Fruit fly (Drosophila melanogaster) whole organism, embryonic: ENCODE measurements around the gene CG32344.

Experiments
- Ada2b ChIP-seq: fragments of 200-800 bp; sonication (Bioruptor generic); IDR thresholded peaks from 2 replicates; pipeline ENCODE4 v1.3.6; 2022; ENCODE audit warnings: missing biosample characterization, missing genetic modification characterization
- Adf1 ChIP-seq: fragments of 200-800 bp; sonication (Bioruptor generic); IDR thresholded peaks from 2 replicates; pipeline ENCODE4 v1.3.6; 2022; ENCODE audit warnings: missing biosample characterization, missing genetic modification characterization
- BEAF-32 ChIP-seq: fragments of 200-800 bp; sonication (Bioruptor generic); optimal IDR thresholded peaks from 3 replicates; lab custom pipeline; 2017; ENCODE audit warnings: missing biosample characterization, missing genetic modification characterization, mild to moderate bottlenecking, moderate library complexity, missing genetic modification reagents
- BtbVII ChIP-seq: fragments of 200-800 bp; sonication (Bioruptor generic); optimal IDR thresholded peaks from 3 replicates; lab custom pipeline; 2017; ENCODE audit warnings: missing biosample characterization, mild to moderate bottlenecking, missing genetic modification characterization
- CG10209 ChIP-seq: fragments of 200-800 bp; sonication (Bioruptor generic); optimal IDR thresholded peaks from 3 replicates; lab custom pipeline; 2017; ENCODE audit warnings: missing biosample characterization, mild to moderate bottlenecking, missing genetic modification characterization, missing genetic modification reagents
- CG10654 ChIP-seq: fragments of 200-800 bp; sonication (Bioruptor generic); optimal IDR thresholded peaks from 2 replicates; lab custom pipeline; 2016; ENCODE audit warnings: missing biosample characterization, missing genetic modification characterization
- CG11695 ChIP-seq: fragments of 200-800 bp; sonication (Bioruptor generic); IDR thresholded peaks from 3 replicates; pipeline ENCODE4 v1.3.6; 2022; ENCODE audit warnings: missing biosample characterization, missing genetic modification characterization
- CG11696 ChIP-seq: fragments of 200-800 bp; sonication (Bioruptor generic); IDR thresholded peaks from 2 replicates; pipeline ENCODE4 v1.3.6; 2022; ENCODE audit warnings: missing biosample characterization, missing genetic modification characterization
- CG12219 ChIP-seq: fragments of 200-800 bp; sonication (Bioruptor generic); optimal IDR thresholded peaks from 3 replicates; lab custom pipeline; 2018; ENCODE audit warnings: missing biosample characterization, mild to moderate bottlenecking, missing genetic modification characterization
- CG12942 ChIP-seq: fragments of 200-800 bp; sonication (Bioruptor generic); optimal IDR thresholded peaks from 3 replicates; lab custom pipeline; 2016; ENCODE audit warnings: missing biosample characterization, missing genetic modification characterization
- CG13287 ChIP-seq: fragments of 200-800 bp; sonication (Bioruptor generic); IDR thresholded peaks from 2 replicates; pipeline ENCODE4 v1.3.6; 2022; ENCODE audit warnings: missing biosample characterization, missing genetic modification characterization; ENCODE audit not compliant: partially characterized antibody
- CG13424 ChIP-seq: fragments of 200-800 bp; sonication (Bioruptor generic); optimal IDR thresholded peaks from 2 replicates; lab custom pipeline; 2019; ENCODE audit warnings: missing biosample characterization, mild to moderate bottlenecking, missing genetic modification characterization, moderate library complexity
- CG14667 ChIP-seq: fragments of 200-800 bp; sonication (Bioruptor generic); IDR thresholded peaks from 2 replicates; pipeline ENCODE4 v1.3.6; 2022; ENCODE audit warnings: missing biosample characterization, missing genetic modification characterization
- CG15073 ChIP-seq: fragments of 200-800 bp; sonication (Bioruptor generic); optimal IDR thresholded peaks from 2 replicates; lab custom pipeline; 2016; ENCODE audit warnings: missing biosample characterization, missing genetic modification characterization
- CG1529 ChIP-seq: fragments of 200-800 bp; sonication (Bioruptor generic); optimal IDR thresholded peaks from 3 replicates; lab custom pipeline; 2018; ENCODE audit warnings: missing biosample characterization, missing genetic modification characterization
- CG1603 ChIP-seq: fragments of 200-800 bp; sonication (Bioruptor generic); optimal IDR thresholded peaks from 2 replicates; lab custom pipeline; 2019; ENCODE audit warnings: missing biosample characterization, mild to moderate bottlenecking, missing genetic modification characterization, moderate library complexity
- CG16863 ChIP-seq: fragments of 200-800 bp; sonication (Bioruptor generic); optimal IDR thresholded peaks from 3 replicates; lab custom pipeline; 2016; ENCODE audit warnings: missing biosample characterization, missing genetic modification characterization
- CG18011 ChIP-seq: fragments of 200-800 bp; sonication (Bioruptor generic); optimal IDR thresholded peaks from 2 replicates; lab custom pipeline; 2017; ENCODE audit warnings: missing biosample characterization, missing genetic modification characterization, mild to moderate bottlenecking, moderate library complexity, missing genotype
- CG2875 ChIP-seq: fragments of 200-800 bp; sonication (Bioruptor generic); optimal IDR thresholded peaks from 2 replicates; lab custom pipeline; 2017; ENCODE audit warnings: missing biosample characterization, mild to moderate bottlenecking, missing genetic modification characterization, missing genetic modification reagents
- CG31388 ChIP-seq: fragments of 200-800 bp; sonication (Bioruptor generic); optimal IDR thresholded peaks from 2 replicates; lab custom pipeline; 2016; ENCODE audit warnings: missing biosample characterization, missing genetic modification characterization
- CG31441 ChIP-seq: fragments of 200-800 bp; sonication (Bioruptor generic); IDR thresholded peaks from 2 replicates; pipeline ENCODE4 v1.3.6; 2022; ENCODE audit warnings: missing biosample characterization, missing genetic modification characterization
- CG42726 ChIP-seq: fragments of 200-800 bp; sonication (Bioruptor generic); IDR thresholded peaks from 2 replicates; pipeline ENCODE4 v1.3.6; 2022; ENCODE audit warnings: missing biosample characterization, missing genetic modification characterization; ENCODE audit not compliant: partially characterized antibody
- CG5180 ChIP-seq: fragments of 200-800 bp; sonication (Bioruptor generic); optimal IDR thresholded peaks from 3 replicates; lab custom pipeline; 2017; ENCODE audit warnings: missing biosample characterization, missing genetic modification characterization, mild to moderate bottlenecking, moderate library complexity, missing genetic modification reagents
- CG8089 ChIP-seq: fragments of 200-800 bp; sonication (Bioruptor generic); optimal IDR thresholded peaks from 3 replicates; lab custom pipeline; 2016; ENCODE audit warnings: missing biosample characterization, missing genetic modification characterization
- CG8765 ChIP-seq: fragments of 200-800 bp; sonication (Bioruptor generic); IDR thresholded peaks from 2 replicates; pipeline ENCODE4 v1.3.6; 2022; ENCODE audit warnings: missing biosample characterization, missing genetic modification characterization
- CTCF ChIP-seq: fragments of 200-800 bp; sonication (Bioruptor generic); optimal IDR thresholded peaks from 2 replicates; lab custom pipeline; 2017; ENCODE audit warnings: missing biosample characterization, mild to moderate bottlenecking, missing genetic modification characterization, moderate library complexity
- Deaf1 ChIP-seq: fragments of 200-800 bp; optimal IDR thresholded peaks from 3 replicates; lab custom pipeline; 2019; ENCODE audit warnings: missing biosample characterization, mild to moderate bottlenecking, missing genetic modification characterization, moderate library complexity
- Dref ChIP-seq: fragments of 200-800 bp; sonication (Bioruptor generic); IDR thresholded peaks from 2 replicates; pipeline ENCODE4 v1.3.6; 2022; ENCODE audit warnings: missing biosample characterization, missing genetic modification characterization
- E2f2 ChIP-seq: fragments of 200-800 bp; sonication (Bioruptor generic); IDR thresholded peaks from 2 replicates; pipeline ENCODE4 v1.3.6; 2022; ENCODE audit warnings: missing biosample characterization, missing genetic modification characterization
- ERR ChIP-seq: fragments of 200-800 bp; sonication (Bioruptor generic); optimal IDR thresholded peaks from 2 replicates; lab custom pipeline; 2016; ENCODE audit warnings: missing biosample characterization, missing genetic modification characterization
- HLH3B ChIP-seq: fragments of 200-800 bp; sonication (Bioruptor generic); IDR thresholded peaks from 2 replicates; pipeline ENCODE4 v1.3.6; 2022; ENCODE audit warnings: missing biosample characterization, missing genetic modification characterization
- HmgD ChIP-seq: fragments of 200-800 bp; sonication (Bioruptor generic); optimal IDR thresholded peaks from 3 replicates; lab custom pipeline; 2016; ENCODE audit warnings: missing biosample characterization, missing genetic modification characterization
- Hr78 ChIP-seq, 2 experiments: fragments of 200-800 bp in 1 of 2; fragments of >200 bp in 1 of 2; sonication (Bioruptor generic) in 1 of 2; optimal IDR thresholded peaks; 2 replicates each; lab custom pipeline; 2017 to 2019; ENCODE audit warnings: missing biosample characterization in 2 of 2, missing genetic modification characterization in 2 of 2, mild to moderate bottlenecking in 1 of 2, moderate library complexity in 1 of 2
- Hsf ChIP-seq: fragments of 200-800 bp; sonication (Bioruptor generic); optimal IDR thresholded peaks from 3 replicates; lab custom pipeline; 2016; ENCODE audit warnings: missing biosample characterization, missing genetic modification characterization
- Mrtf ChIP-seq: fragments of 200-800 bp; sonication (Bioruptor generic); IDR thresholded peaks from 3 replicates; pipeline ENCODE4 v1.3.6; 2022; ENCODE audit warnings: missing biosample characterization, missing genetic modification characterization
- Nf-YA ChIP-seq: fragments of 200-800 bp; sonication (Bioruptor generic); IDR thresholded peaks from 2 replicates; pipeline ENCODE4 v1.3.6; 2022; ENCODE audit warnings: missing biosample characterization, missing genetic modification characterization
- Pdp1 ChIP-seq, 2 experiments: fragments of 200-800 bp; sonication (Bioruptor generic); optimal IDR thresholded peaks; 3 replicates each; lab custom pipeline; 2016; ENCODE audit warnings: missing biosample characterization in 2 of 2, missing genetic modification characterization in 2 of 2, mild to moderate bottlenecking in 1 of 2, moderate library complexity in 1 of 2
- ap ChIP-seq: fragments of 200-800 bp; sonication (Bioruptor generic); IDR thresholded peaks from 2 replicates; pipeline ENCODE4 v1.3.6; 2022; ENCODE audit warnings: missing biosample characterization, missing genetic modification characterization
- bab2 ChIP-seq: fragments of 200-800 bp; sonication (Bioruptor generic); optimal IDR thresholded peaks from 2 replicates; lab custom pipeline; 2016; ENCODE audit warnings: missing biosample characterization, missing genetic modification characterization
- bcd ChIP-seq: fragments of 200-800 bp; sonication (Bioruptor generic); optimal IDR thresholded peaks from 2 replicates; lab custom pipeline; 2017; ENCODE audit warnings: missing biosample characterization, mild to moderate bottlenecking, missing genetic modification characterization
- dati ChIP-seq: fragments of 200-800 bp; sonication (Bioruptor generic); IDR thresholded peaks from 2 replicates; pipeline ENCODE4 v1.3.6; 2022; ENCODE audit warnings: missing biosample characterization, missing genetic modification characterization
- exex ChIP-seq: fragments of 200-800 bp; sonication (Bioruptor generic); optimal IDR thresholded peaks from 4 replicates; lab custom pipeline; 2018; ENCODE audit warnings: missing biosample characterization, mild to moderate bottlenecking, missing genetic modification characterization, moderate library complexity
- gce ChIP-seq: fragments of 200-800 bp; sonication (Bioruptor generic); IDR thresholded peaks from 3 replicates; pipeline ENCODE4 v1.3.6; 2022; ENCODE audit warnings: missing biosample characterization, missing genetic modification characterization
- gcm ChIP-seq: fragments of 200-800 bp; sonication (Bioruptor generic); optimal IDR thresholded peaks from 2 replicates; lab custom pipeline; 2019; ENCODE audit warnings: missing biosample characterization, mild to moderate bottlenecking, missing genetic modification characterization, moderate library complexity
- grn ChIP-seq: fragments of 200-800 bp; sonication (Bioruptor generic); optimal IDR thresholded peaks from 3 replicates; lab custom pipeline; 2017; ENCODE audit warnings: missing biosample characterization, missing genetic modification characterization
- lbe ChIP-seq: fragments of 200-800 bp; sonication (Bioruptor generic); optimal IDR thresholded peaks from 2 replicates; lab custom pipeline; 2016; ENCODE audit warnings: missing biosample characterization, mild to moderate bottlenecking, missing genetic modification characterization
- nerfin-1 ChIP-seq: fragments of 200-800 bp; sonication (Bioruptor generic); optimal IDR thresholded peaks from 3 replicates; lab custom pipeline; 2019; ENCODE audit warnings: missing biosample characterization, mild to moderate bottlenecking, missing genetic modification characterization, moderate library complexity
- phol ChIP-seq: fragments of 200-800 bp; sonication (Bioruptor generic); optimal IDR thresholded peaks from 3 replicates; lab custom pipeline; 2018; ENCODE audit warnings: missing biosample characterization, mild to moderate bottlenecking, missing genetic modification characterization, moderate library complexity
- repo ChIP-seq: fragments of 200-800 bp; sonication (Bioruptor generic); optimal IDR thresholded peaks from 2 replicates; lab custom pipeline; 2016; ENCODE audit warnings: missing biosample characterization, missing genetic modification characterization
- slbo ChIP-seq: fragments of 200-800 bp; sonication (Bioruptor generic); IDR thresholded peaks from 2 replicates; pipeline ENCODE4 v1.3.6; 2022; ENCODE audit warnings: missing biosample characterization, missing genetic modification characterization
- sqz ChIP-seq: fragments of 200-800 bp; sonication (Bioruptor generic); optimal IDR thresholded peaks from 3 replicates; lab custom pipeline; 2018; ENCODE audit warnings: missing biosample characterization, mild to moderate bottlenecking, missing genetic modification characterization
- unc-4 ChIP-seq: fragments of 200-800 bp; sonication (Bioruptor generic); IDR thresholded peaks from 2 replicates; pipeline ENCODE4 v1.3.6; 2022; ENCODE audit warnings: missing biosample characterization, missing genetic modification characterization; ENCODE audit not compliant: partially characterized antibody

Gene CG32344

dm6 chr3L:329153-329698 lies 4.7 kb upstream of the CG32344 start (continued):
- TF ChIP-seq sqz (GFP tag; lab: Kevin White, UChicago) (no peak), CG42726 (GFP tag; lab: Robert Waterston, UW) (no peak), Pdp1 (GFP tag; optimal IDR thresholded peaks at IDR 0.05; lab: Kevin White, UChicago) (no peak), gcm (no peak), ERR (no peak), CG10209 (GFP tag; lab: Kevin White, UChicago) (no peak), Adf1 (GFP tag; lab: Robert Waterston, UW) (no peak), slbo (GFP tag; lab: Robert Waterston, UW) (no peak), CG2875 (GFP tag; lab: Kevin White, UChicago) (no peak), CG12942 (GFP tag; lab: Kevin White, UChicago) (no peak), unc-4 (GFP tag; lab: Robert Waterston, UW) (peak; percentile 67), bcd (GFP tag; lab: Kevin White, UChicago) (peak; percentile 30), gce (GFP tag; lab: Robert Waterston, UW) (no peak), CG14667 (GFP tag; lab: Robert Waterston, UW) (no peak), Hsf (GFP tag; lab: Kevin White, UChicago) (no peak), lbe (no peak), dati (GFP tag; lab: Robert Waterston, UW) (no peak), grn (GFP tag; lab: Kevin White, UChicago) (no peak), CG13424 (tag; lab: Kevin White, UChicago) (no peak), CG8765 (no peak), E2f2 (peak; percentile 59), CG31388 (GFP tag; lab: Kevin White, UChicago) (no peak), CG13287 (GFP tag; lab: Robert Waterston, UW) (peak; percentile 73), CG12219 (GFP tag; lab: Kevin White, UChicago) (no peak), CTCF (GFP tag; lab: Kevin White, UChicago) (no peak), Dref (peak; percentile 71), CG16863 (GFP tag; lab: Kevin White, UChicago) (no peak), CG5180 (GFP tag; lab: Kevin White, UChicago) (no peak), exex (tag; lab: Kevin White, UChicago) (no peak), CG1529 (GFP tag; lab: Kevin White, UChicago) (no peak), ap (GFP tag; lab: Robert Waterston, UW) (no peak), CG8089 (GFP tag; lab: Kevin White, UChicago) (no peak), BEAF-32 (GFP tag; lab: Kevin White, UChicago) (peak; percentile 53), phol (tag; lab: Kevin White, UChicago) (peak; percentile 41), CG31441 (no peak), Deaf1 (no peak), CG11696 (GFP tag; lab: Robert Waterston, UW) (no peak), HLH3B (GFP tag; lab: Robert Waterston, UW) (no peak), bab2 (no peak), Ada2b (GFP tag; lab: Robert Waterston, UW) (no peak), Mrtf (no peak), CG1603 (tag; lab: Kevin White, UChicago) (peak; percentile 36), BtbVII (GFP tag; lab: Kevin White, UChicago) (no peak), Hr78 (GFP tag; optimal IDR thresholded peaks at IDR 0.05; lab: Kevin White, UChicago) (no peak), Nf-YA (GFP tag; lab: Robert Waterston, UW) (no peak), CG15073 (no peak), repo (GFP tag; lab: Kevin White, UChicago) (no peak), CG10654 (GFP tag; lab: Kevin White, UChicago) (no peak), nerfin-1 (no peak), CG11695 (GFP tag; lab: Robert Waterston, UW) (no peak), HmgD (no peak), CG18011 (GFP tag; lab: Kevin White, UChicago) (no peak)
